Fruit fly (Drosophila melanogaster): ENCODE measurements around the gene eIF3a.

eIF3a gene

dm6 chr3R:4401977-4402589 is 31.6 kb downstream of the eIF3a start, which contains the start of gene CG9853 (continued):
- TF ChIP-seq CG18476 (GFP tag; optimal IDR thresholded peaks at IDR 0.05) (no peak), Neu2 (GFP tag; optimal IDR thresholded peaks at IDR 0.05; ENCODE audit: borderline replicate concordance) (no peak), eve (GFP tag; optimal IDR thresholded peaks at IDR 0.05) (no peak), gcm2 (GFP tag; optimal IDR thresholded peaks at IDR 0.05) (no peak), CkIIα-i1 (GFP tag; IDR thresholded peaks at IDR 0.05) (no peak), eyg (GFP tag; optimal IDR thresholded peaks at IDR 0.05) (no peak), Doc2 (GFP tag; IDR thresholded peaks at IDR 0.05) (no peak), gcm (GFP tag; optimal IDR thresholded peaks at IDR 0.05) (no peak), CG12942 (GFP tag; optimal IDR thresholded peaks at IDR 0.05) (no peak), CG4617 (GFP tag; optimal IDR thresholded peaks at IDR 0.05; ENCODE audit: borderline replicate concordance) (no peak), usp (GFP tag; optimal IDR thresholded peaks at IDR 0.05) (no peak), CG1233 (GFP tag; optimal IDR thresholded peaks at IDR 0.05) (no peak), Dfd (GFP tag; optimal IDR thresholded peaks at IDR 0.05) (no peak), CG4730 (GFP tag; IDR thresholded peaks at IDR 0.05) (no peak), MTF-1 (GFP tag; optimal IDR thresholded peaks at IDR 0.05; ENCODE audit: borderline replicate concordance) (no peak), CG15514 (GFP tag; optimal IDR thresholded peaks at IDR 0.05) (no peak), E2f2 (GFP tag; IDR thresholded peaks at IDR 0.05) (no peak), Aef1 (GFP tag; IDR thresholded peaks at IDR 0.05) (no peak), CG14014 (GFP tag; IDR thresholded peaks at IDR 0.05) (no peak), C15 (GFP tag; IDR thresholded peaks at IDR 0.05) (no peak), Ets65A (GFP tag) (no peak)

DNA sequence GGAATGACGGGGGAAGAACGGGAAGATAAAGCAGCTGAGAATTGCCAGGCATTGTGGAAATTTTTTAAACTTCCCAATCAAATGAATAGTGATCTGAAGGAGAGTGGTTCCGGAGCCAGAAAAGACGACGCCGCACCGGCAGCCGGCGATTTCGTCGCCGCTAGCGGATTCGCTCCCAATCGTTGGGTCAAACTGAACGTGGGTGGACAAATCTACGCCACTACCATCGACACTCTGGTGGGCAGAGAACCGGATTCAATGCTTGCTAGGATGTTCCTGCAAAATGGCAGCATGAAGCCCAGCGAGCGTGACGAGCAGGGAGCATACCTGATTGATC is 33.2 kb downstream of the eIF3a start, which contains the start of gene CG14647:
Gene CG14647, plus strand, starts transcription at position 14 of the 337 bp plus-strand sequence.
- TF ChIP-seq CG30403 (GFP tag; optimal IDR thresholded peaks at IDR 0.05) (no peak), crol (GFP tag; IDR thresholded peaks at IDR 0.05) (0 out of 2 replicates have a peak, but pooled peaks have one; percentile 19), pzg (GFP tag; optimal IDR thresholded peaks at IDR 0.05) (no peak), CG42726 (GFP tag; IDR thresholded peaks at IDR 0.05; ENCODE audit: partially characterized antibody) (no peak), vfl (GFP tag; optimal IDR thresholded peaks at IDR 0.05) (no peak), amos (GFP tag; IDR thresholded peaks at IDR 0.05; ENCODE audit: partially characterized antibody) (no peak), Hsf (GFP tag; optimal IDR thresholded peaks at IDR 0.05) (no peak), chinmo (GFP tag; IDR thresholded peaks at IDR 0.05; ENCODE audit: partially characterized antibody) (0 out of 4 replicates have a peak, but pooled peaks have one; percentile 11), slp2 (GFP tag; optimal IDR thresholded peaks at IDR 0.05) (no peak), B-H2 (GFP tag; optimal IDR thresholded peaks at IDR 0.05) (no peak), CG11085 (GFP tag; IDR thresholded peaks at IDR 0.05) (no peak), sr (GFP tag; IDR thresholded peaks at IDR 0.05) (peak; percentile 36; the same call in 1 of the 3 replicates), Poxn (GFP tag; IDR thresholded peaks at IDR 0.05) (no peak), gce (GFP tag; IDR thresholded peaks at IDR 0.05) (no peak), aop (GFP tag; IDR thresholded peaks at IDR 0.05) (no peak), ac (GFP tag; optimal IDR thresholded peaks at IDR 0.05) (no peak), al (GFP tag; IDR thresholded peaks at IDR 0.05) (no peak), CG11504 (tag; optimal IDR thresholded peaks at IDR 0.05) (no peak), nerfin-2 (GFP tag; IDR thresholded peaks at IDR 0.05; ENCODE audit: partially characterized antibody) (no peak), CG12104 (GFP tag; optimal IDR thresholded peaks at IDR 0.05) (no peak), pan (optimal IDR thresholded peaks at IDR 0.05) (no peak), pan (GFP tag; optimal IDR thresholded peaks at IDR 0.05 in 1 of 2, IDR thresholded peaks at IDR 0.05 in 1 of 2) (peak in 1 of 2 experiments; percentile 14), Med (GFP tag) (peak; percentile 61), CG14710 (tag; optimal IDR thresholded peaks at IDR 0.05) (no peak), CG7987 (GFP tag; optimal IDR thresholded peaks at IDR 0.05) (no peak), Dref (GFP tag; IDR thresholded peaks at IDR 0.05) (peak; percentile 35), CG30020 (tag; optimal IDR thresholded peaks at IDR 0.05) (no peak), tap (tag; optimal IDR thresholded peaks at IDR 0.05) (no peak), CG43689 (GFP tag; IDR thresholded peaks at IDR 0.05) (no peak), hbn (GFP tag; IDR thresholded peaks at IDR 0.05; ENCODE audit: partially characterized antibody) (no peak; the same call in 1 of the 2 replicates), CG12769 (tag; optimal IDR thresholded peaks at IDR 0.05) (peak; percentile 4)

Measured in whole organism, embryonic.